Worm (Caenorhabditis elegans): ENCODE data around the gene T14F9.2.

T14F9.2 gene

ce11 chrX:2233929-2234328, at the start of gene T14F9.2 (continued):
- TF ChIP-seq pax-3 (tag; optimal IDR thresholded peaks at IDR 0.05) (no peak), nhr-19 (GFP tag; conservative IDR thresholded peaks at IDR 0.05) (no peak; the same call in 1 of the 2 replicates), mab-9 (GFP tag; IDR thresholded peaks at IDR 0.05) (no peak), C04F5.9 (tag; optimal IDR thresholded peaks at IDR 0.05) (peak; percentile 34), sup-37 (GFP tag; optimal IDR thresholded peaks at IDR 0.05) (no peak), mep-1 (tag; optimal IDR thresholded peaks at IDR 0.05) (peak; percentile 76), lin-13 (GFP tag; optimal IDR thresholded peaks at IDR 0.05) (no peak), swsn-7 (tag; optimal IDR thresholded peaks at IDR 0.05) (peak; percentile 42), nhr-71 (tag; optimal IDR thresholded peaks at IDR 0.05) (peak; percentile 69), snu-23 (GFP tag; optimal IDR thresholded peaks at IDR 0.05) (peak; percentile 74), dpl-1 (GFP tag; optimal IDR thresholded peaks at IDR 0.05) (peak; percentile 41 to 56 (median 52)), nhr-12 (tag; optimal IDR thresholded peaks at IDR 0.05) (no peak), mdl-1 (tag; optimal IDR thresholded peaks at IDR 0.05) (peak in 1 of 2 experiments; percentile 28), alr-1 (tag; optimal IDR thresholded peaks at IDR 0.05; ENCODE audit: borderline replicate concordance) (no peak)

ce11 chrX:2188885-2189284, 45.2 kb upstream of the T14F9.2 start:
- TF ChIP-seq lin-14 (GFP tag; optimal IDR thresholded peaks at IDR 0.05) = peak; percentile 63
- peak; percentile 48 for TF ChIP-seq rnt-1 (tag; optimal IDR thresholded peaks at IDR 0.05)
- TF ChIP-seq sox-4 (tag; optimal IDR thresholded peaks at IDR 0.05) = no peak
- no peak for TF ChIP-seq tlp-1 (tag; optimal IDR thresholded peaks at IDR 0.05)
- peak; percentile 6 for TF ChIP-seq nhr-71 (tag; optimal IDR thresholded peaks at IDR 0.05)
- TF ChIP-seq snpc-4 (tag; optimal IDR thresholded peaks at IDR 0.05) = no peak
- no peak for TF ChIP-seq hpl-2 (GFP tag; optimal IDR thresholded peaks at IDR 0.05)
- TF ChIP-seq nhr-77 (tag; optimal IDR thresholded peaks at IDR 0.05) = no peak
- TF ChIP-seq aly-2 (tag; optimal IDR thresholded peaks at IDR 0.05) = no peak

- TF ChIP-seq fkh-4 (tag; optimal IDR thresholded peaks at IDR 0.05; ENCODE audit: borderline replicate concordance) (peak; percentile 25), rnt-1 (tag; optimal IDR thresholded peaks at IDR 0.05) (no peak), lir-3 (tag; optimal IDR thresholded peaks at IDR 0.05; ENCODE audit: poor library complexity) (no peak), dsc-1 (tag; optimal IDR thresholded peaks at IDR 0.05) (peak; percentile 64), ets-5 (GFP tag; IDR thresholded peaks at IDR 0.05) (no peak), ztf-11 (tag; optimal IDR thresholded peaks at IDR 0.05) (no peak), fkh-8 (tag; optimal IDR thresholded peaks at IDR 0.05) (no peak), alr-1 (tag; optimal IDR thresholded peaks at IDR 0.05; ENCODE audit: borderline replicate concordance) (no peak), hlh-4 (tag; optimal IDR thresholded peaks at IDR 0.05) (no peak), nhr-28 (tag; optimal IDR thresholded peaks at IDR 0.05) (no peak), swsn-7 (tag; optimal IDR thresholded peaks at IDR 0.05) (no peak), ceh-88 (GFP tag; IDR thresholded peaks at IDR 0.05) (no peak), lin-15B (tag; optimal IDR thresholded peaks at IDR 0.05) (no peak), efl-1 (optimal IDR thresholded peaks at IDR 0.05) (no peak), efl-1 (GFP tag; optimal IDR thresholded peaks at IDR 0.05 in 1 of 2) (peak in 1 of 2 experiments; percentile 85)
Measured at ce11 chrX:2190740-2191139, 43.4 kb upstream of the T14F9.2 start.

- TF ChIP-seq lin-14 (GFP tag; optimal IDR thresholded peaks at IDR 0.05) = peak; percentile 25
- no peak for TF ChIP-seq efl-1 (optimal IDR thresholded peaks at IDR 0.05)
- peak in 1 of 2 experiments; percentile 76 for TF ChIP-seq efl-1 (GFP tag; optimal IDR thresholded peaks at IDR 0.05 in 1 of 2)
- no peak for TF ChIP-seq mab-9 (GFP tag; IDR thresholded peaks at IDR 0.05)
- no peak for TF ChIP-seq ceh-82 (tag; optimal IDR thresholded peaks at IDR 0.05)
- no peak for TF ChIP-seq ceh-63 (GFP tag; optimal IDR thresholded peaks at IDR 0.05)
- TF ChIP-seq nhr-237 (tag; optimal IDR thresholded peaks at IDR 0.05) = no peak
- peak; percentile 77 for TF ChIP-seq fkh-10 (GFP tag; optimal IDR thresholded peaks at IDR 0.05)
Measured at ce11 chrX:2191925-2192554, 42.1 kb upstream of the T14F9.2 start, which contains the start of gene gap-1. TSS of gene gap-1 (plus strand) at chrX:2192504.
